Worm (Caenorhabditis elegans) whole organism, L2 larva: ENCODE data around the gene T28A11.25.

Experiments
- C34F6.9 ChIP-seq: fragments of 150-350 bp; optimal IDR thresholded peaks from 2 replicates; lab custom pipeline; 2014; ENCODE audit warnings: missing biosample characterization, missing genetic modification characterization
- F13H6.1 ChIP-seq: sonication (generic microtip); optimal IDR thresholded peaks from 2 replicates; lab custom pipeline; 2016; ENCODE audit warnings: missing genetic modification characterization, missing compliant biosample characterization
- R02D3.7 ChIP-seq: fragments of 150-350 bp; optimal IDR thresholded peaks from 2 replicates; lab custom pipeline; 2014; ENCODE audit warnings: missing biosample characterization, missing genetic modification characterization
- Y55F3AM.14 ChIP-seq: fragments of 200-800 bp; sonication (Bioruptor generic); optimal IDR thresholded peaks from 2 replicates; lab custom pipeline; 2018; ENCODE audit warnings: mild to moderate bottlenecking, missing genetic modification characterization, missing compliant biosample characterization
- ZK546.5 ChIP-seq: sonication (generic microtip); optimal IDR thresholded peaks from 2 replicates; lab custom pipeline; 2017; ENCODE audit warnings: missing biosample characterization, missing genetic modification characterization
- alr-1 ChIP-seq: fragments of 150-350 bp; optimal IDR thresholded peaks from 2 replicates; lab custom pipeline; 2014; ENCODE audit warnings: missing biosample characterization, missing genetic modification characterization
- aly-2 ChIP-seq: fragments of 150-350 bp; optimal IDR thresholded peaks from 2 replicates; lab custom pipeline; 2014; ENCODE audit warnings: missing biosample characterization, missing genetic modification characterization
- ama-1 ChIP-seq: fragments of 150-350 bp; optimal IDR thresholded peaks from 2 replicates; lab custom pipeline; 2018; ENCODE audit warnings: inconsistent platforms
- blmp-1 ChIP-seq: sonication (generic microtip); optimal IDR thresholded peaks from 2 replicates; lab custom pipeline; 2017; ENCODE audit warnings: missing genetic modification characterization, mild to moderate bottlenecking, missing compliant biosample characterization, antibody characterized with exemption, moderate library complexity; ENCODE audit not compliant: insufficient read depth
- ceh-82 ChIP-seq: fragments of 150-350 bp; optimal IDR thresholded peaks from 2 replicates; lab custom pipeline; 2014; ENCODE audit warnings: missing biosample characterization, missing genetic modification characterization
- crh-2 ChIP-seq: sonication (generic microtip); optimal IDR thresholded peaks from 2 replicates; lab custom pipeline; 2017; ENCODE audit warnings: missing biosample characterization, missing genetic modification characterization
- elt-1 ChIP-seq: fragments of 150-350 bp; optimal IDR thresholded peaks from 2 replicates; lab custom pipeline; 2014; ENCODE audit warnings: missing biosample characterization, missing genetic modification characterization
- lin-13 ChIP-seq: fragments of 150-350 bp; optimal IDR thresholded peaks from 2 replicates; lab custom pipeline; 2014; ENCODE audit warnings: missing biosample characterization, missing genetic modification reagents, missing genetic modification characterization
- lin-39 ChIP-seq: fragments of 150-350 bp; optimal IDR thresholded peaks from 2 replicates; lab custom pipeline; 2014; ENCODE audit warnings: missing biosample characterization, missing genetic modification reagents, missing genetic modification characterization
- lsy-2 ChIP-seq, 2 experiments: fragments of 150-350 bp in 1 of 2; sonication (generic microtip) in 1 of 2; optimal IDR thresholded peaks; 2 replicates each; lab custom pipeline; 2014 to 2017; ENCODE audit warnings: missing biosample characterization in 2 of 2, missing genetic modification characterization in 2 of 2
- mbf-1 ChIP-seq: sonication (generic microtip); optimal IDR thresholded peaks from 2 replicates; lab custom pipeline; 2017; ENCODE audit warnings: missing biosample characterization, missing genetic modification characterization
- nhr-10 ChIP-seq: sonication (generic microtip); optimal IDR thresholded peaks from 2 replicates; lab custom pipeline; 2017; ENCODE audit warnings: missing biosample characterization, missing genetic modification characterization
- nhr-11 ChIP-seq: fragments of 150-350 bp; optimal IDR thresholded peaks from 2 replicates; lab custom pipeline; 2014; ENCODE audit warnings: missing biosample characterization, missing genetic modification characterization
- nhr-12 ChIP-seq: fragments of 150-350 bp; optimal IDR thresholded peaks from 2 replicates; lab custom pipeline; 2014; ENCODE audit warnings: missing biosample characterization, missing genetic modification characterization
- nhr-129 ChIP-seq: fragments of 150-350 bp; optimal IDR thresholded peaks from 2 replicates; lab custom pipeline; 2014; ENCODE audit warnings: missing biosample characterization, missing genetic modification characterization
- nhr-21 ChIP-seq: fragments of 150-350 bp; optimal IDR thresholded peaks from 2 replicates; lab custom pipeline; 2014; ENCODE audit warnings: missing biosample characterization, missing genetic modification characterization
- nhr-23 ChIP-seq: fragments of 150-350 bp; optimal IDR thresholded peaks from 2 replicates; lab custom pipeline; 2014; ENCODE audit warnings: missing biosample characterization, missing genetic modification reagents, missing genetic modification characterization
- nhr-237 ChIP-seq: fragments of 150-350 bp; optimal IDR thresholded peaks from 2 replicates; lab custom pipeline; 2014; ENCODE audit warnings: missing biosample characterization, missing genetic modification characterization
- nhr-25 ChIP-seq: fragments of 150-350 bp; sonication (generic microtip); optimal IDR thresholded peaks from 3 replicates; lab custom pipeline; 2014; ENCODE audit warnings: missing biosample characterization, missing genetic modification characterization
- nhr-6 ChIP-seq: fragments of 150-350 bp; optimal IDR thresholded peaks from 2 replicates; lab custom pipeline; 2014; ENCODE audit warnings: missing biosample characterization, missing genetic modification characterization
- nhr-77 ChIP-seq: fragments of 150-350 bp; optimal IDR thresholded peaks from 2 replicates; lab custom pipeline; 2014; ENCODE audit warnings: missing biosample characterization, missing genetic modification characterization
- peb-1 ChIP-seq: fragments of 150-350 bp; optimal IDR thresholded peaks from 2 replicates; lab custom pipeline; 2014; ENCODE audit warnings: missing biosample characterization, missing genetic modification characterization
- skn-1 ChIP-seq: sonication (generic microtip); optimal IDR thresholded peaks from 2 replicates; lab custom pipeline; 2017; ENCODE audit warnings: missing biosample characterization, missing genetic modification characterization
- sma-3 ChIP-seq: sonication (generic microtip); optimal IDR thresholded peaks from 2 replicates; lab custom pipeline; 2016; ENCODE audit warnings: missing genetic modification reagents, missing genetic modification characterization, missing compliant biosample characterization
- snpc-4 ChIP-seq: fragments of 150-350 bp; optimal IDR thresholded peaks from 2 replicates; lab custom pipeline; 2014; ENCODE audit warnings: missing biosample characterization, missing genetic modification characterization
- unc-39 ChIP-seq: fragments of 150-350 bp; optimal IDR thresholded peaks from 2 replicates; lab custom pipeline; 2014; ENCODE audit warnings: missing biosample characterization, missing genetic modification characterization
- unc-55 ChIP-seq: fragments of 150-350 bp; sonication (generic microtip); optimal IDR thresholded peaks from 3 replicates; lab custom pipeline; 2014; ENCODE audit warnings: missing biosample characterization, missing genetic modification reagents, missing genetic modification characterization
- unc-62 ChIP-seq: fragments of 150-350 bp; optimal IDR thresholded peaks from 2 replicates; lab custom pipeline; 2014; ENCODE audit warnings: missing biosample characterization, missing genetic modification reagents, missing genetic modification characterization
- zag-1 ChIP-seq: fragments of 150-350 bp; optimal IDR thresholded peaks from 2 replicates; lab custom pipeline; 2014; ENCODE audit warnings: missing biosample characterization, missing genetic modification characterization
- ztf-1 ChIP-seq: fragments of 200-800 bp; sonication (Bioruptor generic); conservative IDR thresholded peaks from 2 replicates; pipeline ENCODE4 v1.3.6; 2022; ENCODE audit warnings: missing genetic modification characterization, missing compliant biosample characterization
- ztf-11 ChIP-seq: sonication (generic microtip); optimal IDR thresholded peaks from 2 replicates; lab custom pipeline; 2017; ENCODE audit warnings: missing biosample characterization, missing genetic modification characterization

Gene T28A11.25

ce11 chrV:3288134-3288533 is 6.5 kb downstream of the T28A11.25 start:
- TF ChIP-seq F13H6.1 (tag; lab: Kevin White, UChicago) (no peak), ztf-11 (tag; lab: Kevin White, UChicago) (no peak), nhr-23 (tag; lab: Kevin White, UChicago) (no peak), crh-2 (tag; lab: Kevin White, UChicago) (no peak), alr-1 (tag; lab: Kevin White, UChicago) (no peak), nhr-10 (tag; lab: Kevin White, UChicago) (no peak), Y55F3AM.14 (GFP tag; lab: Kevin White, UChicago) (no peak), nhr-12 (no peak), unc-39 (tag; lab: Kevin White, UChicago) (no peak), nhr-77 (tag; lab: Kevin White, UChicago) (no peak), blmp-1 (tag; lab: Kevin White, UChicago) (no peak), C34F6.9 (tag; lab: Kevin White, UChicago) (no peak), zag-1 (tag; lab: Kevin White, UChicago) (no peak), lin-13 (GFP tag; lab: Kevin White, UChicago) (no peak), nhr-25 (tag; lab: Kevin White, UChicago) (no peak), ZK546.5 (no peak), unc-62 (GFP tag; lab: Kevin White, UChicago) (no peak), aly-2 (tag; lab: Kevin White, UChicago) (no peak), ceh-82 (tag; lab: Kevin White, UChicago) (no peak)

ce11 chrV:3289267-3289666 is 7.6 kb downstream of the T28A11.25 start, which contains the start of gene F35F10.6:
TSS of gene F35F10.6 (minus strand) at chrV:3289367.
- TF ChIP-seq nhr-237 (tag; lab: Kevin White, UChicago) (no peak), nhr-21 (tag; lab: Kevin White, UChicago) (no peak), snpc-4 (no peak), unc-62 (GFP tag; lab: Kevin White, UChicago) (no peak), crh-2 (tag; lab: Kevin White, UChicago) (no peak), ZK546.5 (no peak), elt-1 (tag; lab: Kevin White, UChicago) (no peak), lin-39 (no peak), nhr-23 (tag; lab: Kevin White, UChicago) (no peak), nhr-129 (no peak)

DNA sequence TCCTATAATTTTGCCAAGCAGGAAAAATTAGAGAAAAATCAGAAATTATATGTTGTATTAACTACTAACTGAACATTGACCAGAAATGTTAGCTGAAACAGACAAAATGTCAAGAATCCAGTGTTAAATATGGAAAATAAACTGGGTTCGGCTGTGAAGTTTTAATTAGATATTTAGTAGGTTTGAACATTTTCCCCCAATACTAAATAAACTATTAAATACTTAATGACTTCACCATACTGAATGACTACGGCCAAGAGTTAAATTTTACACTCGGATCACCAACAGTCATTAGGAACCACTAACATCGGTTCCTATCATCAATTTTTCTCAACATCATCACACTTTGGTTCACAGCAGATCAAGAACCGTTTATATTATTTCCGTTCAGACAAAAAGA is 13.7 kb downstream of the T28A11.25 start:
- TF ChIP-seq unc-62 (GFP tag; lab: Kevin White, UChicago), result no peak
- TF ChIP-seq mbf-1 (tag; lab: Kevin White, UChicago), result no peak
- TF ChIP-seq peb-1 (tag; lab: Kevin White, UChicago), result no peak
- TF ChIP-seq snpc-4, result no peak
- no peak for TF ChIP-seq ztf-1 (GFP tag; lab: Robert Waterston, UW)
- TF ChIP-seq Y55F3AM.14 (GFP tag; lab: Kevin White, UChicago), result no peak
- no peak for TF ChIP-seq nhr-23 (tag; lab: Kevin White, UChicago)
- TF ChIP-seq nhr-129, result no peak
- TF ChIP-seq skn-1 (tag; lab: Kevin White, UChicago), result no peak
- no peak for TF ChIP-seq nhr-11

- TF ChIP-seq ztf-1 (GFP tag; lab: Robert Waterston, UW), result no peak
Measured at ce11 chrV:3297764-3298163, 16.1 kb downstream of the T28A11.25 start, which contains the start of gene srx-122. TSS of gene srx-122 (minus strand) at chrV:3297864.

ce11 chrV:3299437-3299836 is 17.8 kb downstream of the T28A11.25 start:
- TF ChIP-seq elt-1 (tag; lab: Kevin White, UChicago) (no peak), R02D3.7 (tag; lab: Kevin White, UChicago) (no peak), unc-39 (tag; lab: Kevin White, UChicago) (no peak), ama-1 (lab: Kevin White, UChicago) (no peak), nhr-6 (tag; lab: Kevin White, UChicago) (no peak), aly-2 (tag; lab: Kevin White, UChicago) (no peak), alr-1 (tag; lab: Kevin White, UChicago) (no peak), unc-55 (GFP tag; lab: Kevin White, UChicago) (no peak), sma-3 (no peak), mbf-1 (tag; lab: Kevin White, UChicago) (no peak), skn-1 (tag; lab: Kevin White, UChicago) (no peak), peb-1 (tag; lab: Kevin White, UChicago) (no peak), lsy-2 (tag; optimal IDR thresholded peaks at IDR 0.05; lab: Kevin White, UChicago) (no peak)
